Worm (Caenorhabditis elegans) whole organism, late embryonic: ENCODE results near the gene C09B9.1.
"Not testable (repeated sequence)": the region's sequence is repeated elsewhere in the genome, so short reads cannot be mapped to it uniquely, and the experiment has no call there.

ENCODE experiments used
- C38D4.7 ChIP-seq: fragments of 200-800 bp; sonication (Bioruptor generic); optimal IDR thresholded peaks from 2 replicates; lab custom pipeline; 2018; ENCODE audit warnings: mild to moderate bottlenecking, missing genetic modification characterization, moderate library complexity, missing compliant biosample characterization
- ceh-45 ChIP-seq: fragments of 200-800 bp; sonication (Bioruptor generic); IDR thresholded peaks from 2 replicates; pipeline ENCODE4 v1.3.6; 2022; ENCODE audit warnings: missing genetic modification reagents, missing genetic modification characterization, missing compliant biosample characterization
- fax-1 ChIP-seq: sonication (generic microtip); optimal IDR thresholded peaks from 2 replicates; lab custom pipeline; 2016; ENCODE audit warnings: missing genotype, missing genetic modification characterization, missing compliant biosample characterization
- fkh-6 ChIP-seq: sonication (generic microtip); optimal IDR thresholded peaks from 2 replicates; lab custom pipeline; 2016; ENCODE audit warnings: missing genetic modification characterization, missing compliant biosample characterization
- hlh-15 ChIP-seq: sonication (generic microtip); optimal IDR thresholded peaks from 2 replicates; lab custom pipeline; 2016; ENCODE audit warnings: missing genetic modification characterization, missing compliant biosample characterization
- nhr-11 ChIP-seq: fragments of 150-350 bp; optimal IDR thresholded peaks from 2 replicates; lab custom pipeline; 2014; ENCODE audit warnings: missing biosample characterization, missing genetic modification characterization
- rnt-1 ChIP-seq: sonication (generic microtip); optimal IDR thresholded peaks from 2 replicates; lab custom pipeline; 2016; ENCODE audit warnings: missing genetic modification characterization, missing compliant biosample characterization

DNA sequence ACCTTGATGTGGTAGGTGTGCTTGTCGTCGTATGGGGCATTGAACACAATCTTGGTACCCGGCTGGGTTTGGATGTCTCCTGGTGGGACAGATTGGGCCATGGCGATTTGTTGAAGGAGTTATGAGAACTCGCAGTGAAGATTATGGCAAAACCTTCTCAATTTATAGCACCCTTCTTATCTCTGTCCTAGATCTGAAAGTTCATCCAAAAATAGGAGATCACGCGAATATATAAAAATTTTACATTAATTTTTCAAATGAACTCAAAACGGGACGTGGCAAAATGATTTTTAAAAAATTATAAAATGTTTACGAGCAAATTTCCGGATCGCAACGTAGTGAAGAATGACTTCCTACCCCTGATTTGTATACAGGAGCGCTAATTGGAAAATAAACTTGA, 27.4 kb downstream of the C09B9.1 start, which contains the start of gene msp-53:
- TF ChIP-seq rnt-1 (tag; lab: Kevin White, UChicago); fkh-6 (tag; lab: Kevin White, UChicago); fax-1; hlh-15 (tag; lab: Kevin White, UChicago); nhr-11; ceh-45 (GFP tag; lab: Robert Waterston, UW); C38D4.7 (GFP tag; lab: Kevin White, UChicago): not testable (repeated sequence)
